Fruit fly (Drosophila melanogaster) whole organism, embryonic: ENCODE data around the gene CG6607.

ENCODE experiments used
- Atf3 ChIP-seq: fragments of 200-800 bp; sonication (Bioruptor generic); optimal IDR thresholded peaks from 3 replicates; lab custom pipeline; 2016; ENCODE audit warnings: missing biosample characterization, missing genetic modification characterization
- CG10654 ChIP-seq: fragments of 200-800 bp; sonication (Bioruptor generic); optimal IDR thresholded peaks from 2 replicates; lab custom pipeline; 2016; ENCODE audit warnings: missing biosample characterization, missing genetic modification characterization
- CG13287 ChIP-seq: fragments of 200-800 bp; sonication (Bioruptor generic); IDR thresholded peaks from 2 replicates; pipeline ENCODE4 v1.3.6; 2022; ENCODE audit warnings: missing biosample characterization, missing genetic modification characterization; ENCODE audit not compliant: partially characterized antibody
- CG13296 ChIP-seq: fragments of 200-800 bp; sonication (Bioruptor generic); optimal IDR thresholded peaks from 3 replicates; lab custom pipeline; 2018; ENCODE audit warnings: missing biosample characterization, mild to moderate bottlenecking, missing genetic modification characterization
- CG13894 ChIP-seq: fragments of 200-800 bp; sonication (Bioruptor generic); optimal IDR thresholded peaks from 3 replicates; lab custom pipeline; 2018; ENCODE audit warnings: missing biosample characterization, mild to moderate bottlenecking, missing genetic modification characterization, moderate library complexity
- CG14860 ChIP-seq: fragments of 200-800 bp; sonication (Bioruptor generic); IDR thresholded peaks from 3 replicates; pipeline ENCODE4 v1.3.6; 2022; ENCODE audit warnings: missing biosample characterization, missing genetic modification characterization; ENCODE audit not compliant: partially characterized antibody
- CG17385 ChIP-seq: fragments of 200-800 bp; sonication (Bioruptor generic); optimal IDR thresholded peaks from 3 replicates; lab custom pipeline; 2018; ENCODE audit warnings: missing biosample characterization, mild to moderate bottlenecking, missing genetic modification characterization
- CG17568 ChIP-seq: fragments of 200-800 bp; sonication (Bioruptor generic); optimal IDR thresholded peaks from 2 replicates; lab custom pipeline; 2018; ENCODE audit warnings: missing biosample characterization, mild to moderate bottlenecking, missing genetic modification characterization, moderate library complexity
- CG17612 ChIP-seq: fragments of 200-800 bp; sonication (Bioruptor generic); IDR thresholded peaks from 2 replicates; pipeline ENCODE4 v1.3.6; 2022; ENCODE audit warnings: missing biosample characterization, missing genetic modification characterization
- CG17802 ChIP-seq: fragments of 200-800 bp; sonication (Bioruptor generic); optimal IDR thresholded peaks from 2 replicates; lab custom pipeline; 2018; ENCODE audit warnings: missing biosample characterization, mild to moderate bottlenecking, missing genetic modification characterization, moderate library complexity
- CG17912 ChIP-seq: fragments of 200-800 bp; sonication (Bioruptor generic); optimal IDR thresholded peaks from 2 replicates; lab custom pipeline; 2018; ENCODE audit warnings: missing biosample characterization, mild to moderate bottlenecking, missing genetic modification characterization
- CG31441 ChIP-seq: fragments of 200-800 bp; sonication (Bioruptor generic); IDR thresholded peaks from 2 replicates; pipeline ENCODE4 v1.3.6; 2022; ENCODE audit warnings: missing biosample characterization, missing genetic modification characterization
- CG4282 ChIP-seq: fragments of 200-800 bp; sonication (Bioruptor generic); optimal IDR thresholded peaks from 2 replicates; lab custom pipeline; 2016; ENCODE audit warnings: missing biosample characterization, missing genetic modification characterization
- CG4424 ChIP-seq: fragments of 200-800 bp; sonication (Bioruptor generic); optimal IDR thresholded peaks from 3 replicates; lab custom pipeline; 2016; ENCODE audit warnings: missing biosample characterization, missing genetic modification characterization
- CG6175 ChIP-seq: fragments of 200-800 bp; sonication (Bioruptor generic); IDR thresholded peaks from 3 replicates; pipeline ENCODE4 v1.3.6; 2022; ENCODE audit warnings: missing biosample characterization, missing genetic modification characterization
- CG6272 ChIP-seq: fragments of 200-800 bp; sonication (Bioruptor generic); IDR thresholded peaks from 2 replicates; pipeline ENCODE4 v1.3.6; 2022; ENCODE audit warnings: missing biosample characterization, missing genetic modification characterization
- CG6765 ChIP-seq: fragments of 200-800 bp; sonication (Bioruptor generic); optimal IDR thresholded peaks from 3 replicates; lab custom pipeline; 2017; ENCODE audit warnings: missing biosample characterization, mild to moderate bottlenecking, missing genetic modification characterization
- CG9215 ChIP-seq: fragments of 200-800 bp; sonication (Bioruptor generic); IDR thresholded peaks from 2 replicates; pipeline ENCODE4 v1.3.6; 2022; ENCODE audit warnings: missing biosample characterization, missing genetic modification characterization
- Dek ChIP-seq: fragments of 200-800 bp; sonication (Bioruptor generic); optimal IDR thresholded peaks from 3 replicates; lab custom pipeline; 2019; ENCODE audit warnings: missing biosample characterization, mild to moderate bottlenecking, missing genetic modification characterization, moderate library complexity
- Dref ChIP-seq: fragments of 200-800 bp; sonication (Bioruptor generic); IDR thresholded peaks from 2 replicates; pipeline ENCODE4 v1.3.6; 2022; ENCODE audit warnings: missing biosample characterization, missing genetic modification characterization
- H15 ChIP-seq: fragments of 200-800 bp; sonication (Bioruptor generic); IDR thresholded peaks from 3 replicates; pipeline ENCODE4 v1.3.6; 2022; ENCODE audit warnings: missing biosample characterization, missing genetic modification characterization
- HLH4C ChIP-seq: fragments of 200-800 bp; sonication (Bioruptor generic); IDR thresholded peaks from 3 replicates; pipeline ENCODE4 v1.3.6; 2022; ENCODE audit warnings: missing biosample characterization, missing genetic modification characterization; ENCODE audit not compliant: partially characterized antibody
- Hr3 ChIP-seq: fragments of 200-800 bp; sonication (Bioruptor generic); optimal IDR thresholded peaks from 3 replicates; lab custom pipeline; 2016; ENCODE audit warnings: missing biosample characterization, missing genetic modification characterization
- Lim3 ChIP-seq: fragments of 200-800 bp; sonication (Bioruptor generic); IDR thresholded peaks from 2 replicates; pipeline ENCODE4 v1.3.6; 2022; ENCODE audit warnings: missing biosample characterization, missing genetic modification characterization
- Mes4 ChIP-seq: fragments of 200-800 bp; sonication (Bioruptor generic); optimal IDR thresholded peaks from 2 replicates; lab custom pipeline; 2016; ENCODE audit warnings: missing biosample characterization, missing genetic modification characterization
- NC2α ChIP-seq: fragments of 200-800 bp; sonication (Bioruptor generic); optimal IDR thresholded peaks from 2 replicates; lab custom pipeline; 2016; ENCODE audit warnings: missing biosample characterization, missing genetic modification characterization
- NK7.1 ChIP-seq: fragments of 200-800 bp; sonication (Bioruptor generic); optimal IDR thresholded peaks from 3 replicates; lab custom pipeline; 2016; ENCODE audit warnings: missing biosample characterization, missing genetic modification characterization
- PHDP ChIP-seq: fragments of 200-800 bp; sonication (Bioruptor generic); optimal IDR thresholded peaks from 3 replicates; lab custom pipeline; 2018; ENCODE audit warnings: missing biosample characterization, mild to moderate bottlenecking, missing genetic modification characterization, moderate library complexity
- Xbp1 ChIP-seq: fragments of 200-800 bp; sonication (Bioruptor generic); optimal IDR thresholded peaks from 3 replicates; lab custom pipeline; 2016; ENCODE audit warnings: missing biosample characterization, mild to moderate bottlenecking, missing genetic modification characterization
- ac ChIP-seq: fragments of 200-800 bp; sonication (Bioruptor generic); optimal IDR thresholded peaks from 3 replicates; lab custom pipeline; 2017; ENCODE audit warnings: missing biosample characterization, mild to moderate bottlenecking, missing genetic modification characterization
- cas ChIP-seq: fragments of 200-800 bp; sonication (Bioruptor generic); IDR thresholded peaks from 2 replicates; pipeline ENCODE4 v1.3.6; 2022; ENCODE audit warnings: missing biosample characterization, missing genetic modification characterization
- ci ChIP-seq: fragments of 200-800 bp; sonication (Bioruptor generic); IDR thresholded peaks from 3 replicates; pipeline ENCODE4 v1.3.6; 2022; ENCODE audit warnings: missing biosample characterization, missing genetic modification characterization
- cwo ChIP-seq: fragments of 200-800 bp; sonication (Bioruptor generic); optimal IDR thresholded peaks from 3 replicates; lab custom pipeline; 2017; ENCODE audit warnings: missing biosample characterization, missing genetic modification characterization, mild to moderate bottlenecking, moderate library complexity, missing genetic modification reagents
- danr ChIP-seq: fragments of 200-800 bp; sonication (Bioruptor generic); IDR thresholded peaks from 2 replicates; pipeline ENCODE4 v1.3.6; 2022; ENCODE audit warnings: missing biosample characterization, missing genetic modification characterization
- esg ChIP-seq: fragments of 200-800 bp; sonication (Bioruptor generic); conservative IDR thresholded peaks from 2 replicates; pipeline ENCODE4 v1.3.6; 2022; ENCODE audit warnings: missing biosample characterization, missing genetic modification characterization
- eve ChIP-seq, 2 experiments: fragments of >200 bp; optimal IDR thresholded peaks; 2 replicates each; lab custom pipeline; 2017; ENCODE audit warnings: missing biosample characterization in 2 of 2, missing genetic modification characterization in 2 of 2
- gcm ChIP-seq: fragments of 200-800 bp; sonication (Bioruptor generic); optimal IDR thresholded peaks from 2 replicates; lab custom pipeline; 2019; ENCODE audit warnings: missing biosample characterization, mild to moderate bottlenecking, missing genetic modification characterization, moderate library complexity
- gcm2 ChIP-seq: fragments of 200-800 bp; sonication (Bioruptor generic); optimal IDR thresholded peaks from 2 replicates; lab custom pipeline; 2016; ENCODE audit warnings: missing biosample characterization, missing genetic modification characterization
- klu ChIP-seq: fragments of 200-800 bp; sonication (Bioruptor generic); IDR thresholded peaks from 2 replicates; pipeline ENCODE4 v1.3.6; 2022; ENCODE audit warnings: missing biosample characterization, missing genetic modification characterization
- pita ChIP-seq: fragments of 200-800 bp; sonication (Bioruptor generic); optimal IDR thresholded peaks from 2 replicates; lab custom pipeline; 2017; ENCODE audit warnings: missing biosample characterization, mild to moderate bottlenecking, missing genetic modification characterization
- prd ChIP-seq, 3 experiments: fragments of >200 bp in 2 of 3; fragments of 200-800 bp in 1 of 3; sonication (Bioruptor generic) in 1 of 3; optimal IDR thresholded peaks in 2 of 3; IDR thresholded peaks in 1 of 3; 2 replicates in 2 of 3; 3 replicates in 1 of 3; pipeline versions ENCODE4 v1.3.6 to Lab custom; 2017 to 2022; ENCODE audit warnings: missing biosample characterization in 1 of 3, missing genetic modification characterization in 1 of 3
- seq ChIP-seq: fragments of 200-800 bp; sonication (Bioruptor generic); IDR thresholded peaks from 2 replicates; pipeline ENCODE4 v1.3.6; 2022; ENCODE audit warnings: missing biosample characterization, missing genetic modification characterization
- shn ChIP-seq: fragments of 200-800 bp; sonication (Bioruptor generic); optimal IDR thresholded peaks from 3 replicates; lab custom pipeline; 2016; ENCODE audit warnings: missing biosample characterization, missing genetic modification characterization
- sim ChIP-seq: fragments of 200-800 bp; sonication (Bioruptor generic); IDR thresholded peaks from 2 replicates; pipeline ENCODE4 v1.3.6; 2022; ENCODE audit warnings: missing biosample characterization, missing genetic modification characterization
- sima ChIP-seq: fragments of 200-800 bp; sonication (Bioruptor generic); optimal IDR thresholded peaks from 2 replicates; lab custom pipeline; 2016; ENCODE audit warnings: missing biosample characterization, missing genetic modification characterization
- sisA ChIP-seq: fragments of 200-800 bp; sonication (Bioruptor generic); IDR thresholded peaks from 2 replicates; pipeline ENCODE4 v1.3.6; 2022; ENCODE audit warnings: missing biosample characterization, missing genetic modification characterization
- sr ChIP-seq: fragments of 200-800 bp; sonication (Bioruptor generic); IDR thresholded peaks from 3 replicates; pipeline ENCODE4 v1.3.6; 2022; ENCODE audit warnings: missing biosample characterization, missing genetic modification characterization
- tap ChIP-seq: fragments of 200-800 bp; optimal IDR thresholded peaks from 3 replicates; lab custom pipeline; 2019; ENCODE audit warnings: missing biosample characterization, mild to moderate bottlenecking, missing genetic modification characterization, moderate library complexity
- unpg ChIP-seq: fragments of 200-800 bp; sonication (Bioruptor generic); optimal IDR thresholded peaks from 3 replicates; lab custom pipeline; 2018; ENCODE audit warnings: missing biosample characterization, mild to moderate bottlenecking, missing genetic modification characterization, moderate library complexity
- yki ChIP-seq: fragments of >200 bp; optimal IDR thresholded peaks from 3 replicates; lab custom pipeline; 2018
- zf30C ChIP-seq: fragments of 200-800 bp; sonication (Bioruptor generic); optimal IDR thresholded peaks from 3 replicates; lab custom pipeline; 2018; ENCODE audit warnings: missing biosample characterization, mild to moderate bottlenecking, missing genetic modification characterization

The CG6607 gene

DNA sequence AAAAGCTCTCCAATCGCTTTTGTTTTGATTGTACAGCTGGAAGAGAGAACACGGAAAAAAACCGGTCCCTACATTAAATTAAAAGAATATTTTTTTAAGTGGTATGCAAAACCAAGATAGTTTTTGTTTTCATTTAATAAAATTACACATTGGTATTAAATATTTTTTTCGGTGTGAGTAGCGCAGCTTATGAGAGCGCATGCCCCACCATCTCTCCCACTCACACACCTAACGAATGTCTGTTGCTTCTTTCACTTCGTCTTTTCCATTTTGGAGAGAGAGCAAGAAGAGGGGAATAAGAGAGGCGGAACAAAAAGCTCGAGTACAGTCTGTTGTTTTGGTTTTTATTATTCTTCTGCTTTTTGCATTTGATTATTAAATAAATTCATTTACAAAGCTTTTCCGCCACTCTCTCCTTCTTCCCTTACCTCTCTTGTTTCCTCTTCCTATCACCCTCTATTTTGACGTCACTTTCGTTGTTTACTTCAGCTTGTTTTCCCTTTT, 44.7 kb downstream of the CG6607 start (continued):
- TF ChIP-seq tap (tag; lab: Kevin White, UChicago) (peak; percentile 98), unpg (GFP tag; lab: Kevin White, UChicago) (peak; percentile 98), CG17568 (GFP tag; lab: Kevin White, UChicago) (peak; percentile 97), eve (GFP tag; optimal IDR thresholded peaks at IDR 0.05; lab: Kevin White, UChicago) (peak in 1 of 2 experiments; percentile 97), Xbp1 (GFP tag; lab: Kevin White, UChicago) (peak; percentile 98), CG14860 (no peak), CG13296 (GFP tag; lab: Kevin White, UChicago) (peak; percentile 98), cas (GFP tag; lab: Robert Waterston, UW) (peak; percentile 96), CG31441 (GFP tag; lab: Robert Waterston, UW) (peak; percentile 98), zf30C (GFP tag; lab: Kevin White, UChicago) (peak; percentile 98), Dref (GFP tag; lab: Robert Waterston, UW) (no peak), shn (GFP tag; lab: Kevin White, UChicago) (peak; percentile 90), NC2α (GFP tag; lab: Kevin White, UChicago) (peak; percentile 83), klu (GFP tag; lab: Robert Waterston, UW) (peak; percentile 94), Dek (tag; lab: Kevin White, UChicago) (peak; percentile 99), sima (GFP tag; lab: Kevin White, UChicago) (peak; percentile 80), gcm (GFP tag; lab: Kevin White, UChicago) (peak; percentile 97), pita (GFP tag; lab: Kevin White, UChicago) (no peak), ci (GFP tag; lab: Robert Waterston, UW) (peak; percentile 99), yki (lab: Kevin White, UChicago) (peak; percentile 25), NK7.1 (GFP tag; lab: Kevin White, UChicago) (peak; percentile 90), H15 (GFP tag; lab: Robert Waterston, UW) (peak; percentile 98), esg (peak; percentile 97), CG9215 (GFP tag; lab: Robert Waterston, UW) (peak; percentile 95), Atf3 (GFP tag; lab: Kevin White, UChicago) (peak; percentile 86), PHDP (tag; lab: Kevin White, UChicago) (peak; percentile 99), CG6272 (GFP tag; lab: Robert Waterston, UW) (peak; percentile 95), Lim3 (GFP tag; lab: Robert Waterston, UW) (peak; percentile 93; the same call in 1 of the 2 replicates), Mes4 (peak; percentile 93), Hr3 (GFP tag; lab: Kevin White, UChicago) (peak; percentile 96), danr (peak; percentile 95), CG4282 (GFP tag; lab: Kevin White, UChicago) (peak; percentile 64), CG6175 (GFP tag; lab: Robert Waterston, UW) (peak; percentile 99), CG17802 (peak; percentile 81), CG13894 (tag; lab: Kevin White, UChicago) (peak; percentile 99), ac (GFP tag; lab: Kevin White, UChicago) (peak; percentile 59), CG17912 (GFP tag; lab: Kevin White, UChicago) (peak; percentile 84), sr (GFP tag; lab: Robert Waterston, UW) (peak; percentile 96), sim (GFP tag; lab: Robert Waterston, UW) (peak; percentile 94), CG4424 (GFP tag; lab: Kevin White, UChicago) (peak; percentile 98), seq (GFP tag; lab: Robert Waterston, UW) (peak; percentile 99), sisA (GFP tag; lab: Robert Waterston, UW) (peak; percentile 97), CG17612 (GFP tag; lab: Robert Waterston, UW) (peak; percentile 94; the same call in 1 of the 2 replicates), cwo (GFP tag; lab: Kevin White, UChicago) (peak; percentile 97), gcm2 (GFP tag; lab: Kevin White, UChicago) (peak; percentile 97), HLH4C (no peak), prd (optimal IDR thresholded peaks at IDR 0.05; lab: Kevin White, UChicago) (no peak), prd (GFP tag; IDR thresholded peaks at IDR 0.05; lab: Robert Waterston, UW) (peak; percentile 98), CG17385 (GFP tag; lab: Kevin White, UChicago) (peak; percentile 97), CG10654 (GFP tag; lab: Kevin White, UChicago) (peak; percentile 95), CG13287 (peak; percentile 22; the same call in 1 of the 2 replicates), CG6765 (GFP tag; lab: Kevin White, UChicago) (peak; percentile 99)
